Worm (Caenorhabditis elegans): Measurements from ENCODE around the gene srh-62.

- no peak for TF ChIP-seq scrt-1 (GFP tag; IDR thresholded peaks at IDR 0.05)
- TF ChIP-seq hmg-4 (GFP tag; optimal IDR thresholded peaks at IDR 0.05), result no peak
- TF ChIP-seq flt-1 (GFP tag; IDR thresholded peaks at IDR 0.05), result no peak
Measured at ce11 chrV:380186-380585, 22.7 kb downstream of the srh-62 start, which contains the start of gene mltn-8.
